Fruit fly (Drosophila melanogaster): ENCODE data around the gene dl.

Gene dl

dm6 chr2L:17477710-17478109, 27.5 kb upstream of the dl start, which contains the start of gene cass (continued):
- TF ChIP-seq Side (GFP tag; optimal IDR thresholded peaks at IDR 0.05) = no peak
- TF ChIP-seq CG17802 (tag; optimal IDR thresholded peaks at IDR 0.05) = no peak
- TF ChIP-seq CG14050 (GFP tag; IDR thresholded peaks at IDR 0.05) = no peak
- no peak for TF ChIP-seq CG1529 (GFP tag; optimal IDR thresholded peaks at IDR 0.05)
- peak; percentile 77 for TF ChIP-seq CG9797 (GFP tag; optimal IDR thresholded peaks at IDR 0.05)
- peak; percentile 60 for TF ChIP-seq row (GFP tag; IDR thresholded peaks at IDR 0.05)
- no peak for TF ChIP-seq Optix (GFP tag; IDR thresholded peaks at IDR 0.05)
- TF ChIP-seq C15 (GFP tag; IDR thresholded peaks at IDR 0.05) = no peak
- TF ChIP-seq sens-2 (GFP tag; IDR thresholded peaks at IDR 0.05) = no peak
- TF ChIP-seq phol (tag; optimal IDR thresholded peaks at IDR 0.05) = peak; percentile 97
- no peak for TF ChIP-seq seq (GFP tag; IDR thresholded peaks at IDR 0.05)
- TF ChIP-seq oc (tag; optimal IDR thresholded peaks at IDR 0.05) = no peak
- TF ChIP-seq eyg (GFP tag; optimal IDR thresholded peaks at IDR 0.05) = no peak
- peak; percentile 58 for TF ChIP-seq CG17829 (tag; optimal IDR thresholded peaks at IDR 0.05)
- TF ChIP-seq CG7372 (GFP tag; IDR thresholded peaks at IDR 0.05) = no peak
- no peak for TF ChIP-seq Meics (GFP tag; optimal IDR thresholded peaks at IDR 0.05)
- no peak for TF ChIP-seq Gug (GFP tag; IDR thresholded peaks at IDR 0.05)
- TF ChIP-seq luna (GFP tag; optimal IDR thresholded peaks at IDR 0.05) = no peak
- TF ChIP-seq CG13287 (GFP tag; IDR thresholded peaks at IDR 0.05; ENCODE audit: partially characterized antibody) = peak; percentile 93
- TF ChIP-seq MBD-R2 (GFP tag; IDR thresholded peaks at IDR 0.05) = peak; percentile 72
- TF ChIP-seq Bdp1 (GFP tag; optimal IDR thresholded peaks at IDR 0.05) = no peak
- no peak for TF ChIP-seq gsb (GFP tag; IDR thresholded peaks at IDR 0.05)
- no peak; the same call in 2 of the 3 replicates for TF ChIP-seq ci (GFP tag; IDR thresholded peaks at IDR 0.05)
- TF ChIP-seq ems (GFP tag; optimal IDR thresholded peaks at IDR 0.05) = no peak
- no peak for TF ChIP-seq CG32772 (GFP tag; IDR thresholded peaks at IDR 0.05)
- TF ChIP-seq tup (GFP tag; optimal IDR thresholded peaks at IDR 0.05) = no peak
- no peak for TF ChIP-seq CG4360 (GFP tag; IDR thresholded peaks at IDR 0.05)
- TF ChIP-seq H2.0 (GFP tag; IDR thresholded peaks at IDR 0.05) = no peak
- TF ChIP-seq Xrp1 (GFP tag; IDR thresholded peaks at IDR 0.05) = no peak
- TF ChIP-seq Dbx (GFP tag; IDR thresholded peaks at IDR 0.05) = no peak; the same call in 2 of the 3 replicates
- no peak for TF ChIP-seq PHDP (tag; optimal IDR thresholded peaks at IDR 0.05)
- no peak for TF ChIP-seq exex (tag; optimal IDR thresholded peaks at IDR 0.05)
- TF ChIP-seq CG11723 (GFP tag; optimal IDR thresholded peaks at IDR 0.05) = no peak
- no peak for TF ChIP-seq jigr1 (GFP tag; IDR thresholded peaks at IDR 0.05)
- TF ChIP-seq zen (tag; optimal IDR thresholded peaks at IDR 0.05) = peak; percentile 52
- TF ChIP-seq dati (GFP tag; IDR thresholded peaks at IDR 0.05) = no peak
- TF ChIP-seq ttk (GFP tag; IDR thresholded peaks at IDR 0.05) = no peak
- peak; percentile 13 for TF ChIP-seq CG18262 (tag; optimal IDR thresholded peaks at IDR 0.05)
- TF ChIP-seq Mes4 (GFP tag; optimal IDR thresholded peaks at IDR 0.05) = no peak
- TF ChIP-seq HLH3B (GFP tag; IDR thresholded peaks at IDR 0.05) = no peak
- no peak for TF ChIP-seq Dek (tag; optimal IDR thresholded peaks at IDR 0.05)
- peak in 1 of 3 experiments; percentile 16 for TF ChIP-seq Stat92E (GFP tag; optimal IDR thresholded peaks at IDR 0.05)
- no peak for TF ChIP-seq NK7.1 (GFP tag; optimal IDR thresholded peaks at IDR 0.05)
- TF ChIP-seq ara (GFP tag; IDR thresholded peaks at IDR 0.05) = no peak
- TF ChIP-seq vnd (GFP tag; IDR thresholded peaks at IDR 0.05; ENCODE audit: partially characterized antibody) = peak; percentile 88
- no peak for TF ChIP-seq fd64A (GFP tag; optimal IDR thresholded peaks at IDR 0.05)
- no peak for TF ChIP-seq Aef1 (GFP tag; IDR thresholded peaks at IDR 0.05)
- TF ChIP-seq CG12155 (GFP tag; optimal IDR thresholded peaks at IDR 0.05) = no peak
- no peak for TF ChIP-seq tin (GFP tag; optimal IDR thresholded peaks at IDR 0.05)
- no peak for TF ChIP-seq CG18011 (GFP tag; optimal IDR thresholded peaks at IDR 0.05)
- TF ChIP-seq sna (GFP tag; IDR thresholded peaks at IDR 0.05; ENCODE audit: partially characterized antibody) = peak; percentile 82
- TF ChIP-seq onecut (GFP tag; IDR thresholded peaks at IDR 0.05) = no peak
- TF ChIP-seq CG4424 (GFP tag; optimal IDR thresholded peaks at IDR 0.05) = no peak
